Fruit fly (Drosophila melanogaster) Kc167 (cell line): ENCODE results near the gene Ns4.

Experiments
- Sin3A ChIP-seq: fragments of >200 bp; optimal IDR thresholded peaks from 2 replicates; lab custom pipeline; 2018; ENCODE audit warnings: missing external identifiers
- h ChIP-seq: fragments of >200 bp; optimal IDR thresholded peaks from 3 replicates; lab custom pipeline; 2018; ENCODE audit warnings: missing external identifiers
- psq ChIP-seq: fragments of >200 bp; optimal IDR thresholded peaks from 2 replicates; lab custom pipeline; 2017; ENCODE audit warnings: missing external identifiers
- ttk ChIP-seq: sonication (Bioruptor generic); optimal IDR thresholded peaks from 2 replicates; lab custom pipeline; 2017; ENCODE audit warnings: missing external identifiers

DNA sequence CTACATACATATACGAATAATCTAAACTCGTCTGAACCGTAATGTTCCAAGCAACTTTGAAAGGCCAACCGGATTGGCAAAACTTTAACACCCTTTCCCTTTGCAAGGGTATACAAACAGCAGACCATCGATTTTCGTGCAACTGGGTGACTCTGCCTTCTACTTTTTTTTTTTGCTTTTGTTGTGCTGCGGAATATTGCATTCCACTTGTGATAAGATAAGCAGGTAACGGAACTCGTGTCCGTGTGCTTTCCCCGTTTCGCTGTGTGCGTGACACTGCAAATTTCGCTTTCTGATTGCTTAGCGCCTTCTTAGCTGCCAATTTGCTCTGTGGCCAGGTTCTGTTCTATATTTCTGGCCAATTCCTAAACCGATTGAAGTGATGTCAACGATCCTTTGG is 8.7 kb downstream of the Ns4 start:
- TF ChIP-seq h (lab: Kevin White, UChicago) (no peak), psq (lab: Kevin White, UChicago) (no peak), ttk (lab: Kevin White, UChicago) (no peak), Sin3A (lab: Kevin White, UChicago) (no peak)
